Fruit fly (Drosophila melanogaster) whole organism, embryonic: ENCODE results near the gene slp1.

Source experiments
- Awh ChIP-seq: fragments of 200-800 bp; sonication (Bioruptor generic); IDR thresholded peaks from 2 replicates; pipeline ENCODE4, ENCODE4 v1.3.6; 2022; ENCODE audit warnings: missing biosample characterization, missing genetic modification characterization
- Blimp-1 ChIP-seq: fragments of 200-800 bp; sonication (Bioruptor generic); optimal IDR thresholded peaks from 3 replicates; lab custom pipeline; 2018; ENCODE audit warnings: missing biosample characterization, missing genetic modification characterization, mild to moderate bottlenecking, moderate library complexity, missing genetic modification reagents
- Bteb2 ChIP-seq: fragments of 200-800 bp; sonication (Bioruptor generic); optimal IDR thresholded peaks from 2 replicates; lab custom pipeline; 2016; ENCODE audit warnings: missing biosample characterization, missing genetic modification characterization
- CG10209 ChIP-seq: fragments of 200-800 bp; sonication (Bioruptor generic); optimal IDR thresholded peaks from 3 replicates; lab custom pipeline; 2017; ENCODE audit warnings: missing biosample characterization, mild to moderate bottlenecking, missing genetic modification characterization, missing genetic modification reagents
- CG11560 ChIP-seq: fragments of 200-800 bp; sonication (Bioruptor generic); IDR thresholded peaks from 3 replicates; pipeline ENCODE4 v1.3.6; 2022; ENCODE audit warnings: missing biosample characterization, missing genetic modification characterization
- CG12104 ChIP-seq: fragments of 200-800 bp; sonication (Bioruptor generic); optimal IDR thresholded peaks from 3 replicates; lab custom pipeline; 2016; ENCODE audit warnings: missing biosample characterization, missing genetic modification characterization
- CG12155 ChIP-seq: fragments of 200-800 bp; sonication (Bioruptor generic); optimal IDR thresholded peaks from 3 replicates; lab custom pipeline; 2016; ENCODE audit warnings: missing biosample characterization, missing genetic modification characterization
- CG12769 ChIP-seq: fragments of 200-800 bp; sonication (Bioruptor generic); optimal IDR thresholded peaks from 2 replicates; lab custom pipeline; 2019; ENCODE audit warnings: missing biosample characterization, mild to moderate bottlenecking, missing genetic modification characterization, moderate library complexity
- CG13296 ChIP-seq: fragments of 200-800 bp; sonication (Bioruptor generic); optimal IDR thresholded peaks from 3 replicates; lab custom pipeline; 2018; ENCODE audit warnings: missing biosample characterization, mild to moderate bottlenecking, missing genetic modification characterization
- CG16863 ChIP-seq: fragments of 200-800 bp; sonication (Bioruptor generic); optimal IDR thresholded peaks from 3 replicates; lab custom pipeline; 2016; ENCODE audit warnings: missing biosample characterization, missing genetic modification characterization
- CG17328 ChIP-seq: fragments of 200-800 bp; sonication (Bioruptor generic); IDR thresholded peaks from 2 replicates; pipeline ENCODE4 v1.3.6; 2022; ENCODE audit warnings: missing biosample characterization, missing genetic modification characterization
- CG2875 ChIP-seq: fragments of 200-800 bp; sonication (Bioruptor generic); optimal IDR thresholded peaks from 2 replicates; lab custom pipeline; 2017; ENCODE audit warnings: missing biosample characterization, mild to moderate bottlenecking, missing genetic modification characterization, missing genetic modification reagents
- CG30020 ChIP-seq: fragments of 200-800 bp; optimal IDR thresholded peaks from 2 replicates; lab custom pipeline; 2019; ENCODE audit warnings: missing biosample characterization, mild to moderate bottlenecking, missing genetic modification characterization, moderate library complexity
- CG30403 ChIP-seq: fragments of 200-800 bp; sonication (Bioruptor generic); optimal IDR thresholded peaks from 3 replicates; lab custom pipeline; 2016; ENCODE audit warnings: missing biosample characterization, missing genetic modification characterization
- CG3163 ChIP-seq: fragments of 200-800 bp; sonication (Bioruptor generic); optimal IDR thresholded peaks from 3 replicates; lab custom pipeline; 2016; ENCODE audit warnings: missing biosample characterization, missing genetic modification characterization
- CG3407 ChIP-seq: fragments of 200-800 bp; sonication (Bioruptor generic); optimal IDR thresholded peaks from 2 replicates; lab custom pipeline; 2018; ENCODE audit warnings: missing biosample characterization, mild to moderate bottlenecking, missing genetic modification characterization
- CG3726 ChIP-seq: fragments of 200-800 bp; sonication (Bioruptor generic); IDR thresholded peaks from 3 replicates; pipeline ENCODE4, ENCODE4 v1.3.6; 2022; ENCODE audit warnings: missing biosample characterization, missing genetic modification characterization
- CG4282 ChIP-seq: fragments of 200-800 bp; sonication (Bioruptor generic); optimal IDR thresholded peaks from 2 replicates; lab custom pipeline; 2016; ENCODE audit warnings: missing biosample characterization, missing genetic modification characterization
- CG7556 ChIP-seq: fragments of 200-800 bp; sonication (Bioruptor generic); optimal IDR thresholded peaks from 2 replicates; lab custom pipeline; 2017; ENCODE audit warnings: missing biosample characterization, mild to moderate bottlenecking, missing genetic modification characterization
- CG9817 ChIP-seq: fragments of 200-800 bp; sonication (Bioruptor generic); optimal IDR thresholded peaks from 2 replicates; lab custom pipeline; 2018; ENCODE audit warnings: missing biosample characterization, mild to moderate bottlenecking, missing genetic modification characterization, moderate library complexity
- CHES-1-like ChIP-seq: fragments of 200-800 bp; sonication (Bioruptor generic); optimal IDR thresholded peaks from 2 replicates; lab custom pipeline; 2016; ENCODE audit warnings: missing biosample characterization, missing genetic modification characterization
- CTCF ChIP-seq: fragments of 200-800 bp; sonication (Bioruptor generic); optimal IDR thresholded peaks from 2 replicates; lab custom pipeline; 2017; ENCODE audit warnings: missing biosample characterization, mild to moderate bottlenecking, missing genetic modification characterization, moderate library complexity
- D ChIP-seq, 2 experiments: fragments of 200-800 bp in 1 of 2; fragments of >200 bp in 1 of 2; sonication (Bioruptor generic) in 1 of 2; optimal IDR thresholded peaks; 2 replicates in 1 of 2; 3 replicates in 1 of 2; lab custom pipeline; 2017; ENCODE audit warnings: mild to moderate bottlenecking in 1 of 2, missing biosample characterization in 1 of 2, missing genetic modification characterization in 1 of 2, missing genetic modification reagents in 1 of 2
- Deaf1 ChIP-seq: fragments of 200-800 bp; optimal IDR thresholded peaks from 3 replicates; lab custom pipeline; 2019; ENCODE audit warnings: missing biosample characterization, mild to moderate bottlenecking, missing genetic modification characterization, moderate library complexity
- Eip74EF ChIP-seq, 2 experiments: fragments of 200-800 bp in 1 of 2; fragments of >200 bp in 1 of 2; sonication (Bioruptor generic) in 1 of 2; optimal IDR thresholded peaks; 2 replicates each; lab custom pipeline; 2017 to 2019; ENCODE audit warnings: missing biosample characterization in 2 of 2, missing genetic modification characterization in 2 of 2, mild to moderate bottlenecking in 1 of 2, moderate library complexity in 1 of 2
- Fer3 ChIP-seq: fragments of 200-800 bp; sonication (Bioruptor generic); optimal IDR thresholded peaks from 2 replicates; lab custom pipeline; 2018; ENCODE audit warnings: missing biosample characterization, mild to moderate bottlenecking, missing genetic modification characterization, moderate library complexity
- GATAe ChIP-seq: fragments of 200-800 bp; sonication (Bioruptor generic); conservative IDR thresholded peaks from 2 replicates; pipeline ENCODE4 v1.3.6; 2022; ENCODE audit warnings: missing biosample characterization, missing genetic modification characterization
- Hr39 ChIP-seq: fragments of >200 bp; optimal IDR thresholded peaks from 2 replicates; lab custom pipeline; 2017
- Nf-YC ChIP-seq: fragments of 200-800 bp; optimal IDR thresholded peaks from 3 replicates; lab custom pipeline; 2019; ENCODE audit warnings: missing biosample characterization, mild to moderate bottlenecking, missing genetic modification characterization, moderate library complexity
- Rfx ChIP-seq: fragments of 200-800 bp; sonication (Bioruptor generic); IDR thresholded peaks from 2 replicates; pipeline ENCODE4 v1.3.6; 2022; ENCODE audit warnings: missing biosample characterization, missing genetic modification characterization
- Sox100B ChIP-seq: fragments of 200-800 bp; sonication (Bioruptor generic); optimal IDR thresholded peaks from 3 replicates; lab custom pipeline; 2018; ENCODE audit warnings: missing biosample characterization, mild to moderate bottlenecking, missing genetic modification characterization
- Spps ChIP-seq: fragments of 200-800 bp; sonication (Bioruptor generic); optimal IDR thresholded peaks from 2 replicates; lab custom pipeline; 2018; ENCODE audit warnings: missing biosample characterization, mild to moderate bottlenecking, missing genetic modification characterization
- Trl ChIP-seq, 3 experiments: fragments of >200 bp in 2 of 3; fragments of 200-800 bp in 1 of 3; sonication (Bioruptor generic) in 1 of 3; optimal IDR thresholded peaks; 2 replicates in 1 of 3; 3 replicates in 2 of 3; lab custom pipeline; 2016 to 2017; ENCODE audit warnings: missing biosample characterization in 1 of 3, missing genetic modification characterization in 1 of 3
- bab2 ChIP-seq: fragments of 200-800 bp; sonication (Bioruptor generic); optimal IDR thresholded peaks from 2 replicates; lab custom pipeline; 2016; ENCODE audit warnings: missing biosample characterization, missing genetic modification characterization
- chinmo ChIP-seq: fragments of 200-800 bp; sonication (Bioruptor generic); IDR thresholded peaks from 4 replicates; pipeline ENCODE4 v1.3.6; 2022; ENCODE audit warnings: missing biosample characterization, missing genetic modification characterization; ENCODE audit not compliant: partially characterized antibody
- ci ChIP-seq: fragments of 200-800 bp; sonication (Bioruptor generic); IDR thresholded peaks from 3 replicates; pipeline ENCODE4 v1.3.6; 2022; ENCODE audit warnings: missing biosample characterization, missing genetic modification characterization
- jumu ChIP-seq: fragments of 200-800 bp; sonication (Bioruptor generic); optimal IDR thresholded peaks from 3 replicates; lab custom pipeline; 2016; ENCODE audit warnings: missing biosample characterization, missing genetic modification characterization
- maf-S ChIP-seq: fragments of 200-800 bp; sonication (Bioruptor generic); optimal IDR thresholded peaks from 2 replicates; lab custom pipeline; 2016; ENCODE audit warnings: missing biosample characterization, missing genetic modification characterization
- nerfin-1 ChIP-seq: fragments of 200-800 bp; sonication (Bioruptor generic); optimal IDR thresholded peaks from 3 replicates; lab custom pipeline; 2019; ENCODE audit warnings: missing biosample characterization, mild to moderate bottlenecking, missing genetic modification characterization, moderate library complexity
- p53 ChIP-seq: fragments of 200-800 bp; sonication (Bioruptor generic); optimal IDR thresholded peaks from 2 replicates; lab custom pipeline; 2016; ENCODE audit warnings: missing biosample characterization, missing genetic modification characterization
- pros ChIP-seq: fragments of 200-800 bp; sonication (Bioruptor generic); optimal IDR thresholded peaks from 3 replicates; lab custom pipeline; 2019; ENCODE audit warnings: missing biosample characterization, mild to moderate bottlenecking, missing genetic modification characterization, moderate library complexity
- psq ChIP-seq: fragments of 200-800 bp; sonication (Bioruptor generic); optimal IDR thresholded peaks from 2 replicates; lab custom pipeline; 2017; ENCODE audit warnings: missing biosample characterization, missing genetic modification characterization
- schlank ChIP-seq: fragments of 200-800 bp; sonication (Bioruptor generic); optimal IDR thresholded peaks from 2 replicates; lab custom pipeline; 2018; ENCODE audit warnings: missing biosample characterization, mild to moderate bottlenecking, missing genetic modification characterization
- sr ChIP-seq: fragments of 200-800 bp; sonication (Bioruptor generic); IDR thresholded peaks from 3 replicates; pipeline ENCODE4 v1.3.6; 2022; ENCODE audit warnings: missing biosample characterization, missing genetic modification characterization
- tin ChIP-seq: fragments of 200-800 bp; sonication (Bioruptor generic); optimal IDR thresholded peaks from 3 replicates; lab custom pipeline; 2016; ENCODE audit warnings: missing biosample characterization, missing genetic modification characterization
- tll ChIP-seq, 2 experiments: fragments of 200-800 bp in 1 of 2; fragments of >200 bp in 1 of 2; sonication (Bioruptor generic) in 1 of 2; optimal IDR thresholded peaks; 2 replicates each; lab custom pipeline; 2017 to 2019; ENCODE audit warnings: missing biosample characterization in 2 of 2, missing genetic modification characterization in 2 of 2, mild to moderate bottlenecking in 1 of 2, moderate library complexity in 1 of 2
- tx ChIP-seq: fragments of 200-800 bp; sonication (Bioruptor generic); optimal IDR thresholded peaks from 2 replicates; lab custom pipeline; 2016; ENCODE audit warnings: missing biosample characterization, missing genetic modification characterization
- zf30C ChIP-seq: fragments of 200-800 bp; sonication (Bioruptor generic); optimal IDR thresholded peaks from 3 replicates; lab custom pipeline; 2018; ENCODE audit warnings: missing biosample characterization, mild to moderate bottlenecking, missing genetic modification characterization

slp1 gene

dm6 chr2L:3806197-3807030, 19.1 kb upstream of the slp1 start (continued):
- peak; percentile 58 to 71 for TF ChIP-seq Trl (optimal IDR thresholded peaks at IDR 0.05; lab: Kevin White, UChicago)
- no peak for TF ChIP-seq Trl (GFP tag; optimal IDR thresholded peaks at IDR 0.05; lab: Kevin White, UChicago)
- TF ChIP-seq tx: no peak
- peak; percentile 94 for TF ChIP-seq nerfin-1 (tag; lab: Kevin White, UChicago)
- TF ChIP-seq Eip74EF (GFP tag; optimal IDR thresholded peaks at IDR 0.05; lab: Kevin White, UChicago): no peak
- peak; percentile 63; the same call in 2 of the 3 replicates for TF ChIP-seq sr (GFP tag; lab: Robert Waterston, UW)
- TF ChIP-seq p53 (GFP tag; lab: Kevin White, UChicago): no peak
- TF ChIP-seq Deaf1 (tag; lab: Kevin White, UChicago): peak; percentile 73
- no peak for TF ChIP-seq CG2875 (GFP tag; lab: Kevin White, UChicago)
- peak in 1 of 2 experiments; percentile 0 for TF ChIP-seq tll (GFP tag; optimal IDR thresholded peaks at IDR 0.05; lab: Kevin White, UChicago)
- TF ChIP-seq tin: no peak
- TF ChIP-seq CG3163 (GFP tag; lab: Kevin White, UChicago): peak; percentile 19
- TF ChIP-seq chinmo (GFP tag; lab: Robert Waterston, UW): no peak
- peak; percentile 43 for TF ChIP-seq D (optimal IDR thresholded peaks at IDR 0.05; lab: Kevin White, UChicago)
- no peak for TF ChIP-seq D (GFP tag; optimal IDR thresholded peaks at IDR 0.05; lab: Kevin White, UChicago)
- peak; percentile 1 for TF ChIP-seq CG12155
- peak; percentile 44 for TF ChIP-seq pros (GFP tag; lab: Kevin White, UChicago)
- TF ChIP-seq Nf-YC (tag; lab: Kevin White, UChicago): no peak
- peak; percentile 3 for TF ChIP-seq zf30C
- TF ChIP-seq Rfx (GFP tag; lab: Robert Waterston, UW): no peak
- TF ChIP-seq CG12769: no peak
- TF ChIP-seq schlank (tag; lab: Kevin White, UChicago): no peak
- TF ChIP-seq CTCF (GFP tag; lab: Kevin White, UChicago): no peak
- TF ChIP-seq CG4282 (GFP tag; lab: Kevin White, UChicago): no peak
- TF ChIP-seq CG11560 (tag; lab: Robert Waterston, UW): no peak
- no peak for TF ChIP-seq CG12104 (GFP tag; lab: Kevin White, UChicago)
- TF ChIP-seq CG30403 (GFP tag; lab: Kevin White, UChicago): no peak
- peak; percentile 51; the same call in 2 of the 3 replicates for TF ChIP-seq ci (GFP tag; lab: Robert Waterston, UW)
- TF ChIP-seq Spps (tag; lab: Kevin White, UChicago): no peak
- TF ChIP-seq psq (GFP tag; lab: Kevin White, UChicago): peak; percentile 88

dm6 chr2L:3813255-3813875, 12.1 kb upstream of the slp1 start, which contains the start of gene CG3407:
Gene CG3407, minus strand, starts transcription at chr2L:3813410.
- TF ChIP-seq CG13296 (no peak), pros (GFP tag; lab: Kevin White, UChicago) (no peak), Sox100B (GFP tag; lab: Kevin White, UChicago) (no peak), CG9817 (tag; lab: Kevin White, UChicago) (peak; percentile 53), CG10209 (GFP tag; lab: Kevin White, UChicago) (peak; percentile 26), CG17328 (GFP tag; lab: Robert Waterston, UW) (no peak), bab2 (no peak), Hr39 (lab: Kevin White, UChicago) (no peak), jumu (GFP tag; lab: Kevin White, UChicago) (peak; percentile 56), Blimp-1 (no peak), CG7556 (no peak), GATAe (GFP tag; lab: Robert Waterston, UW) (no peak), CG30020 (tag; lab: Kevin White, UChicago) (no peak), maf-S (peak; percentile 56), CHES-1-like (GFP tag; lab: Kevin White, UChicago) (peak; percentile 83), CG3726 (GFP tag; lab: Robert Waterston, UW) (no peak), CG16863 (GFP tag; lab: Kevin White, UChicago) (no peak), Awh (GFP tag; lab: Robert Waterston, UW) (no peak), Fer3 (tag; lab: Kevin White, UChicago) (no peak), Bteb2 (GFP tag; lab: Kevin White, UChicago) (peak; percentile 28), CG3407 (GFP tag; lab: Kevin White, UChicago) (peak; percentile 34)
